Fruit fly (Drosophila melanogaster) Kc167 (cell line): ENCODE results near the gene ida.

Experiments
- Sin3A ChIP-seq: fragments of >200 bp; optimal IDR thresholded peaks from 2 replicates; lab custom pipeline; 2018; ENCODE audit warnings: missing external identifiers
- psq ChIP-seq: fragments of >200 bp; optimal IDR thresholded peaks from 2 replicates; lab custom pipeline; 2017; ENCODE audit warnings: missing external identifiers

DNA sequence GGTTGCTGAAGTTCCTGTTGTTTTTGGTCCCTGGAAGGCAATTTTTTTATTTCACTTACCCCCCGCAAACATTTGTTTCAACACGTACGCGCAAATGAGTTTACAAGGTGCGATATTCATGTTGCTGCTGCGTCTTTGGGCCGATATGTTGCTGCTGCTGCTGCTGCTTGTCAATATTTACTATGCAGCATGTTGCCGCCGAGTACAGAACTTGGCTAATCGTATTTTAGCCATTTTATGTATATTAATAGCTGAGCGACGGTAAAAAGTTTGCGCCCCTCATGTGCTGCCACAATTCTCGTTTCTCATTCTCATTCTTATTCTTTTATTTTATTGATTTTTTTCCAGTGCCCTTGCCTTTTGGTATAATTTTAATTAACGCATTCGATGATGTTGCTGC is 38.7 kb upstream of the ida start:
- TF ChIP-seq psq (lab: Kevin White, UChicago) (no peak), Sin3A (lab: Kevin White, UChicago) (no peak)
